Worm (Caenorhabditis elegans) whole organism, young adult: ENCODE results near the gene C25H3.11.

Experiments
- B0019.2 ChIP-seq: fragments of 200-800 bp; sonication (Bioruptor generic); conservative IDR thresholded peaks from 2 replicates; pipeline ENCODE4 v1.3.6; 2022; ENCODE audit warnings: missing genetic modification reagents, missing genetic modification characterization, missing compliant biosample characterization
- B0261.1 ChIP-seq: sonication (generic microtip); optimal IDR thresholded peaks from 2 replicates; lab custom pipeline; 2016; ENCODE audit warnings: mild to moderate bottlenecking, missing genetic modification characterization, moderate library complexity, missing compliant biosample characterization
- B0336.3 ChIP-seq: fragments of 200-800 bp; sonication (Bioruptor generic); IDR thresholded peaks from 2 replicates; pipeline ENCODE4 v1.3.6; 2022; ENCODE audit warnings: missing genetic modification characterization, missing compliant biosample characterization
- C17E4.6 ChIP-seq: fragments of 200-800 bp; sonication (Bioruptor generic); IDR thresholded peaks from 2 replicates; pipeline ENCODE4 v1.3.6; 2022; ENCODE audit warnings: missing genetic modification reagents, missing genetic modification characterization, missing compliant biosample characterization
- D2030.7 ChIP-seq: fragments of 200-800 bp; sonication (Bioruptor generic); IDR thresholded peaks from 2 replicates; pipeline ENCODE4 v1.3.6; 2022; ENCODE audit warnings: missing genetic modification reagents, missing genetic modification characterization, missing compliant biosample characterization
- F22D6.2 ChIP-seq: sonication (generic microtip); optimal IDR thresholded peaks from 2 replicates; lab custom pipeline; 2016; ENCODE audit warnings: mild to moderate bottlenecking, missing genetic modification characterization, missing compliant biosample characterization
- F37B4.10 ChIP-seq: fragments of 200-800 bp; sonication (Bioruptor generic); IDR thresholded peaks from 2 replicates; pipeline ENCODE4 v1.3.6; 2022; ENCODE audit warnings: missing genetic modification characterization, missing compliant biosample characterization
- F39B2.1 ChIP-seq: fragments of 200-800 bp; sonication (Bioruptor generic); IDR thresholded peaks from 2 replicates; pipeline ENCODE4 v1.3.6; 2022; ENCODE audit warnings: missing genetic modification reagents, missing genetic modification characterization, missing compliant biosample characterization
- F49E8.2 ChIP-seq: sonication (generic microtip); optimal IDR thresholded peaks from 3 replicates; lab custom pipeline; 2017; ENCODE audit warnings: missing genetic modification characterization, mild to moderate bottlenecking, missing compliant biosample characterization, antibody characterized with exemption, moderate library complexity; ENCODE audit not compliant: insufficient read depth
- F52B5.7 ChIP-seq: sonication (generic microtip); optimal IDR thresholded peaks from 2 replicates; lab custom pipeline; 2016; ENCODE audit warnings: mild to moderate bottlenecking, missing genetic modification characterization, missing compliant biosample characterization
- F57C9.4 ChIP-seq: sonication (generic microtip); optimal IDR thresholded peaks from 2 replicates; lab custom pipeline; 2017; ENCODE audit warnings: mild to moderate bottlenecking, missing genetic modification characterization, missing compliant biosample characterization
- Y53G8AR.9 ChIP-seq: fragments of 200-800 bp; sonication (Bioruptor generic); conservative IDR thresholded peaks from 2 replicates; pipeline ENCODE4 v1.3.6; 2022; ENCODE audit warnings: missing genetic modification reagents, missing genetic modification characterization, missing compliant biosample characterization
- Y79H2A.3 ChIP-seq: fragments of 200-800 bp; sonication (Bioruptor generic); conservative IDR thresholded peaks from 2 replicates; pipeline ENCODE4 v1.3.6; 2022; ENCODE audit warnings: missing genetic modification reagents, missing genetic modification characterization, missing compliant biosample characterization
- aptf-2 ChIP-seq: fragments of 200-800 bp; sonication (Bioruptor generic); conservative IDR thresholded peaks from 2 replicates; pipeline ENCODE4 v1.3.6; 2022; ENCODE audit warnings: missing genetic modification reagents, missing genetic modification characterization, missing compliant biosample characterization
- aptf-3 ChIP-seq: fragments of 200-800 bp; sonication (Bioruptor generic); IDR thresholded peaks from 2 replicates; pipeline ENCODE4 v1.3.6; 2022; ENCODE audit warnings: missing genetic modification characterization, missing compliant biosample characterization
- athp-1 ChIP-seq: sonication (generic microtip); optimal IDR thresholded peaks from 2 replicates; lab custom pipeline; 2017; ENCODE audit warnings: mild to moderate bottlenecking, missing genetic modification characterization, missing compliant biosample characterization
- attf-3 ChIP-seq: fragments of 200-800 bp; sonication (Bioruptor generic); conservative IDR thresholded peaks from 2 replicates; pipeline ENCODE4 v1.3.6; 2022; ENCODE audit warnings: missing genetic modification reagents, missing genetic modification characterization, missing compliant biosample characterization
- attf-5 ChIP-seq: fragments of 200-800 bp; sonication (Bioruptor generic); optimal IDR thresholded peaks from 2 replicates; lab custom pipeline; 2018; ENCODE audit warnings: mild to moderate bottlenecking, missing genetic modification characterization, missing compliant biosample characterization
- bed-2 ChIP-seq: fragments of 200-800 bp; sonication (Bioruptor generic); IDR thresholded peaks from 2 replicates; pipeline ENCODE4 v1.3.6; 2022; ENCODE audit warnings: missing genetic modification reagents, missing genetic modification characterization, missing compliant biosample characterization
- ccch-3 ChIP-seq: fragments of 200-800 bp; sonication (Bioruptor generic); optimal IDR thresholded peaks from 2 replicates; lab custom pipeline; 2018; ENCODE audit warnings: mild to moderate bottlenecking, missing genetic modification characterization, missing compliant biosample characterization
- cebp-1 ChIP-seq, 2 experiments: fragments of 200-800 bp in 1 of 2; sonication (Bioruptor generic) in 1 of 2; sonication (generic microtip) in 1 of 2; IDR thresholded peaks in 1 of 2; optimal IDR thresholded peaks in 1 of 2; 2 replicates each; pipeline versions ENCODE4 v1.3.6 to Lab custom; 2017 to 2022; ENCODE audit warnings: missing compliant biosample characterization in 2 of 2, missing genetic modification characterization in 2 of 2, mild to moderate bottlenecking in 1 of 2, missing genetic modification reagents in 1 of 2, moderate library complexity in 1 of 2
- ceh-91 ChIP-seq: fragments of 200-800 bp; sonication (Bioruptor generic); IDR thresholded peaks from 2 replicates; pipeline ENCODE4 v1.3.6; 2022; ENCODE audit warnings: missing genetic modification reagents, missing genetic modification characterization, missing compliant biosample characterization
- chd-7 ChIP-seq: sonication (generic microtip); optimal IDR thresholded peaks from 2 replicates; lab custom pipeline; 2016; ENCODE audit warnings: mild to moderate bottlenecking, missing genetic modification characterization, moderate library complexity, missing compliant biosample characterization
- dox-1 ChIP-seq: fragments of 200-800 bp; sonication (Bioruptor generic); IDR thresholded peaks from 2 replicates; pipeline ENCODE4 v1.3.6; 2022; ENCODE audit warnings: missing genetic modification reagents, missing genetic modification characterization, missing compliant biosample characterization
- egl-18 ChIP-seq: fragments of 200-800 bp; sonication (Bioruptor generic); IDR thresholded peaks from 2 replicates; pipeline ENCODE4 v1.3.6; 2022; ENCODE audit warnings: missing genetic modification reagents, missing genetic modification characterization, missing compliant biosample characterization
- ets-4 ChIP-seq: fragments of 200-800 bp; sonication (Bioruptor generic); optimal IDR thresholded peaks from 2 replicates; lab custom pipeline; 2018; ENCODE audit warnings: mild to moderate bottlenecking, missing genetic modification characterization, missing compliant biosample characterization
- fkh-3 ChIP-seq: sonication (generic microtip); optimal IDR thresholded peaks from 2 replicates; lab custom pipeline; 2016; ENCODE audit warnings: mild to moderate bottlenecking, missing genetic modification characterization, missing compliant biosample characterization
- hlh-12 ChIP-seq: sonication (generic microtip); optimal IDR thresholded peaks from 2 replicates; lab custom pipeline; 2016; ENCODE audit warnings: missing genetic modification characterization, missing compliant biosample characterization
- hlh-26 ChIP-seq: fragments of 200-800 bp; sonication (Bioruptor generic); conservative IDR thresholded peaks from 2 replicates; pipeline ENCODE4 v1.3.6; 2022; ENCODE audit warnings: missing genetic modification reagents, missing genetic modification characterization, missing compliant biosample characterization
- hmg-1.2 ChIP-seq: fragments of 200-800 bp; sonication (Bioruptor generic); IDR thresholded peaks from 2 replicates; pipeline ENCODE4 v1.3.6; 2022; ENCODE audit warnings: missing genetic modification reagents, missing genetic modification characterization, missing compliant biosample characterization
- lir-1 ChIP-seq: fragments of 200-800 bp; sonication (Bioruptor generic); conservative IDR thresholded peaks from 2 replicates; pipeline ENCODE4 v1.3.6; 2022; ENCODE audit warnings: missing genetic modification reagents, missing genetic modification characterization, missing compliant biosample characterization
- mel-28 ChIP-seq: sonication (generic microtip); optimal IDR thresholded peaks from 2 replicates; lab custom pipeline; 2016; ENCODE audit warnings: borderline replicate concordance, mild to moderate bottlenecking, missing genetic modification characterization, missing compliant biosample characterization
- mes-4 ChIP-seq: sonication (generic microtip); optimal IDR thresholded peaks from 2 replicates; lab custom pipeline; 2016; ENCODE audit warnings: missing genotype, missing genetic modification characterization, missing compliant biosample characterization
- nfya-1 ChIP-seq: sonication (generic microtip); optimal IDR thresholded peaks from 2 replicates; lab custom pipeline; 2017; ENCODE audit warnings: antibody characterized with exemption, missing compliant biosample characterization, missing genetic modification characterization, borderline replicate concordance; ENCODE audit not compliant: insufficient read depth
- nfya-2 ChIP-seq: fragments of 200-800 bp; sonication (Bioruptor generic); IDR thresholded peaks from 2 replicates; pipeline ENCODE4 v1.3.6; 2022; ENCODE audit warnings: missing genetic modification reagents, missing genetic modification characterization, missing compliant biosample characterization
- nhr-120 ChIP-seq: fragments of 200-800 bp; sonication (Bioruptor generic); IDR thresholded peaks from 2 replicates; pipeline ENCODE4 v1.3.6; 2022; ENCODE audit warnings: missing genetic modification characterization, missing compliant biosample characterization
- nhr-179 ChIP-seq: sonication (generic microtip); optimal IDR thresholded peaks from 2 replicates; lab custom pipeline; 2016; ENCODE audit warnings: mild to moderate bottlenecking, missing genetic modification characterization, missing compliant biosample characterization
- nhr-90 ChIP-seq: sonication (generic microtip); optimal IDR thresholded peaks from 2 replicates; lab custom pipeline; 2016; ENCODE audit warnings: missing genotype, mild to moderate bottlenecking, missing genetic modification characterization, missing compliant biosample characterization
- rec-8 ChIP-seq, 2 experiments: sonication (generic microtip); optimal IDR thresholded peaks; 2 replicates each; lab custom pipeline; 2016; ENCODE audit warnings: mild to moderate bottlenecking in 2 of 2, missing genetic modification characterization in 2 of 2, missing genetic modification reagents in 2 of 2, missing genotype in 2 of 2, missing biosample characterization in 1 of 2, missing compliant biosample characterization in 1 of 2, moderate library complexity in 1 of 2
- rpc-1 ChIP-seq, 2 experiments: fragments of 150-350 bp in 1 of 2; sonication (generic microtip) in 1 of 2; optimal IDR thresholded peaks; 2 replicates each; lab custom pipeline; 2014 to 2018; ENCODE audit warnings: missing biosample characterization in 1 of 2, missing genetic modification characterization in 1 of 2, missing genetic modification reagents in 1 of 2, missing genotype in 1 of 2
- sea-2 ChIP-seq: fragments of 200-800 bp; sonication (Bioruptor generic); IDR thresholded peaks from 2 replicates; pipeline ENCODE4 v1.3.6; 2022; ENCODE audit warnings: missing genetic modification characterization, missing compliant biosample characterization
- snpc-3.4 ChIP-seq: sonication (generic microtip); optimal IDR thresholded peaks from 2 replicates; lab custom pipeline; 2017; ENCODE audit warnings: missing genetic modification characterization, mild to moderate bottlenecking, missing compliant biosample characterization, antibody characterized with exemption, moderate library complexity, missing genotype, missing genetic modification reagents
- somi-1 ChIP-seq: fragments of 200-800 bp; sonication (Bioruptor generic); optimal IDR thresholded peaks from 2 replicates; lab custom pipeline; 2018; ENCODE audit warnings: mild to moderate bottlenecking, missing genetic modification characterization, missing compliant biosample characterization
- tbp1 ChIP-seq: fragments of 200-800 bp; sonication (Bioruptor generic); optimal IDR thresholded peaks from 2 replicates; lab custom pipeline; 2018; ENCODE audit warnings: mild to moderate bottlenecking, missing genetic modification characterization, missing compliant biosample characterization
- xnd-1 ChIP-seq: sonication (generic microtip); optimal IDR thresholded peaks from 2 replicates; lab custom pipeline; 2016; ENCODE audit warnings: missing genotype, missing genetic modification reagents, missing genetic modification characterization, missing compliant biosample characterization
- zim-3 ChIP-seq: sonication (generic microtip); optimal IDR thresholded peaks from 2 replicates; lab custom pipeline; 2017; ENCODE audit warnings: mild to moderate bottlenecking, missing genetic modification characterization, moderate library complexity, missing compliant biosample characterization
- ztf-26 ChIP-seq: sonication (generic microtip); optimal IDR thresholded peaks from 2 replicates; lab custom pipeline; 2017; ENCODE audit warnings: missing genetic modification characterization, missing compliant biosample characterization
- ztf-3 ChIP-seq: fragments of 200-800 bp; sonication (Bioruptor generic); optimal IDR thresholded peaks from 2 replicates; lab custom pipeline; 2018; ENCODE audit warnings: mild to moderate bottlenecking, missing genetic modification characterization, missing compliant biosample characterization

Gene C25H3.11

ce11 chrII:5701485-5701884 is 12.6 kb upstream of the C25H3.11 start (continued):
- TF ChIP-seq ets-4 = no peak
- TF ChIP-seq hmg-1.2 (GFP tag; lab: Robert Waterston, UW) = peak; percentile 87
- peak; percentile 78 for TF ChIP-seq tbp1 (GFP tag; lab: Kevin White, UChicago)
- no peak for TF ChIP-seq attf-5 (GFP tag; lab: Kevin White, UChicago)
- no peak for TF ChIP-seq F39B2.1 (GFP tag; lab: Robert Waterston, UW)
- no peak for TF ChIP-seq sea-2 (GFP tag; lab: Robert Waterston, UW)
- no peak for TF ChIP-seq nhr-179 (tag; lab: Kevin White, UChicago)
- no peak for TF ChIP-seq attf-3 (GFP tag; lab: Robert Waterston, UW)
- TF ChIP-seq C17E4.6 (GFP tag; lab: Robert Waterston, UW) = no peak; the same call in 1 of the 2 replicates
- no peak for TF ChIP-seq ztf-26
- TF ChIP-seq aptf-3 (GFP tag; lab: Robert Waterston, UW) = no peak
- no peak for TF ChIP-seq ztf-3 (GFP tag; lab: Kevin White, UChicago)
- TF ChIP-seq F37B4.10 (GFP tag; lab: Robert Waterston, UW) = no peak
- no peak for TF ChIP-seq nfya-2
- no peak for TF ChIP-seq hlh-26 (GFP tag; lab: Robert Waterston, UW)
- no peak for TF ChIP-seq F22D6.2 (tag; lab: Kevin White, UChicago)
- peak; percentile 72; the same call in 1 of the 2 replicates for TF ChIP-seq Y53G8AR.9 (GFP tag; lab: Robert Waterston, UW)
- TF ChIP-seq F49E8.2 (tag; lab: Kevin White, UChicago) = peak; percentile 64
- TF ChIP-seq ceh-91 (GFP tag; lab: Robert Waterston, UW) = no peak
- no peak for TF ChIP-seq nhr-90 (tag; lab: Kevin White, UChicago)
- TF ChIP-seq bed-2 (GFP tag; lab: Robert Waterston, UW) = no peak
- TF ChIP-seq snpc-3.4 (tag; lab: Kevin White, UChicago) = peak; percentile 92
- TF ChIP-seq cebp-1 (GFP tag; IDR thresholded peaks at IDR 0.05; lab: Robert Waterston, UW) = no peak
- peak; percentile 50 for TF ChIP-seq cebp-1 (tag; optimal IDR thresholded peaks at IDR 0.05; lab: Kevin White, UChicago)
- no peak for TF ChIP-seq mes-4
- TF ChIP-seq rpc-1 (optimal IDR thresholded peaks at IDR 0.05; lab: Kevin White, UChicago) = no peak
- TF ChIP-seq rpc-1 (tag; optimal IDR thresholded peaks at IDR 0.05; lab: Kevin White, UChicago) = peak; percentile 4
- TF ChIP-seq F52B5.7 (tag; lab: Kevin White, UChicago) = no peak
- no peak for TF ChIP-seq nhr-120 (GFP tag; lab: Robert Waterston, UW)
- TF ChIP-seq rec-8 (tag; optimal IDR thresholded peaks at IDR 0.05; lab: Kevin White, UChicago) = peak in 1 of 2 experiments; percentile 3
- no peak for TF ChIP-seq zim-3
- no peak for TF ChIP-seq aptf-2 (GFP tag; lab: Robert Waterston, UW)
- no peak for TF ChIP-seq hlh-12 (tag; lab: Kevin White, UChicago)
- TF ChIP-seq ccch-3 (GFP tag; lab: Kevin White, UChicago) = no peak
- no peak for TF ChIP-seq B0261.1 (tag; lab: Kevin White, UChicago)
- TF ChIP-seq nfya-1 (tag; lab: Kevin White, UChicago) = no peak
- no peak for TF ChIP-seq F57C9.4 (tag; lab: Kevin White, UChicago)
- TF ChIP-seq athp-1 (tag; lab: Kevin White, UChicago) = no peak
- TF ChIP-seq egl-18 = no peak
- TF ChIP-seq B0019.2 (GFP tag; lab: Robert Waterston, UW) = no peak
- peak; percentile 68 for TF ChIP-seq dox-1 (GFP tag; lab: Robert Waterston, UW)
- TF ChIP-seq B0336.3 = peak; percentile 60; the same call in 1 of the 2 replicates
- peak; percentile 81 for TF ChIP-seq D2030.7 (GFP tag; lab: Robert Waterston, UW)
- peak; percentile 32 for TF ChIP-seq xnd-1 (tag; lab: Kevin White, UChicago)
- TF ChIP-seq somi-1 (GFP tag; lab: Kevin White, UChicago) = no peak
- peak; percentile 23 for TF ChIP-seq chd-7 (tag; lab: Kevin White, UChicago)
- TF ChIP-seq mel-28 (tag; lab: Kevin White, UChicago) = no peak
- no peak for TF ChIP-seq fkh-3 (tag; lab: Kevin White, UChicago)
- TF ChIP-seq lir-1 (GFP tag; lab: Robert Waterston, UW) = no peak
- no peak for TF ChIP-seq Y79H2A.3 (GFP tag; lab: Robert Waterston, UW)
